Worm (Caenorhabditis elegans): ENCODE results near the gene EEED8.2.

ce11 chrII:5398779-5399178 lies 17.7 kb upstream of the EEED8.2 start, which contains the start of gene fbxl-3:
- TF ChIP-seq daf-8 (GFP tag; IDR thresholded peaks at IDR 0.05) = no peak
- no peak for TF ChIP-seq lsy-2 (tag; optimal IDR thresholded peaks at IDR 0.05)
- TF ChIP-seq zag-1 (tag; optimal IDR thresholded peaks at IDR 0.05) = no peak
- TF ChIP-seq nhr-48 (tag; optimal IDR thresholded peaks at IDR 0.05) = no peak
- no peak for TF ChIP-seq ama-1 (optimal IDR thresholded peaks at IDR 0.05)
- TF ChIP-seq duxl-1 (tag; optimal IDR thresholded peaks at IDR 0.05; ENCODE audit: poor library complexity) = no peak
- TF ChIP-seq nhr-42 (GFP tag; IDR thresholded peaks at IDR 0.05) = no peak
- no peak for TF ChIP-seq pha-4 (GFP tag; IDR thresholded peaks at IDR 0.05)
- TF ChIP-seq pha-4 (tag; optimal IDR thresholded peaks at IDR 0.05) = no peak
- no peak for TF ChIP-seq unc-62 (GFP tag; optimal IDR thresholded peaks at IDR 0.05 in 1 of 2)
- TF ChIP-seq unc-62 (tag; optimal IDR thresholded peaks at IDR 0.05) = no peak
- no peak for TF ChIP-seq egl-27 (tag; optimal IDR thresholded peaks at IDR 0.05)
- no peak for TF ChIP-seq fos-1 (tag; optimal IDR thresholded peaks at IDR 0.05)

All from whole organism, L4 larva.